Worm (Caenorhabditis elegans): ENCODE measurements around the gene msp-3.

DNA sequence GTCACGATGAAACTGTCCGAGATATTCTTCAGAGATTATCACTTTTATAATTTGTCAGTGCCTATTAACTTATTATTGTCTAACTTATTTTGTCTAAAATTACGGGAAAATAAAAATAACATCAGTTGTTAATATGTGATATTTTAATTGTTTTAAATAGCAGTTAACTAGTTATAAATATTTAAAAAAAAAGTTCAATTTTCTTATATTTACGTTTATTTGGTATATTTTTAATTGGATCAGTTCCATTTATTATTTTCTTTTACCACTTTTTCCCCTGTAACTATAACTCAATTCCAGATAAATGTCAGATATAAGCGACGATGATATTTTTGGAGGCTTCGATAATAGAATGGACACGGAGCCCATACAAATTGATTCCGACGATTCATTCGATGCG is 9.4 kb upstream of the msp-3 start, which contains the start of gene C33F10.4:
- TF ChIP-seq sptf-1 (tag; optimal IDR thresholded peaks at IDR 0.05): no peak
- no peak for TF ChIP-seq nhr-76 (tag; optimal IDR thresholded peaks at IDR 0.05)
- TF ChIP-seq unc-62 (GFP tag; optimal IDR thresholded peaks at IDR 0.05): no peak
- no peak for TF ChIP-seq flh-1 (GFP tag; optimal IDR thresholded peaks at IDR 0.05)
- TF ChIP-seq blmp-1 (tag; optimal IDR thresholded peaks at IDR 0.05): no peak
- no peak for TF ChIP-seq mep-1 (tag; optimal IDR thresholded peaks at IDR 0.05)
- TF ChIP-seq lsy-2 (tag; optimal IDR thresholded peaks at IDR 0.05): no peak
- no peak for TF ChIP-seq snpc-4 (tag; optimal IDR thresholded peaks at IDR 0.05)
- no peak for TF ChIP-seq ztf-11 (tag; optimal IDR thresholded peaks at IDR 0.05)
- TF ChIP-seq nhr-28 (tag; optimal IDR thresholded peaks at IDR 0.05): no peak

Data from whole organism, mixed stage, embryonic.